Fruit fly (Drosophila melanogaster) whole organism, pupa: ENCODE measurements around the gene hwt.

Experiments
- CG10348 ChIP-seq: fragments of 200-800 bp; sonication (Bioruptor generic); IDR thresholded peaks from 2 replicates; pipeline ENCODE4 v1.3.6; 2022; ENCODE audit warnings: missing biosample characterization, missing genetic modification characterization
- CG12605 ChIP-seq: fragments of 200-800 bp; sonication (Bioruptor generic); IDR thresholded peaks from 2 replicates; pipeline ENCODE4 v1.3.6; 2022; ENCODE audit warnings: missing biosample characterization, missing genetic modification characterization
- CG13204 ChIP-seq: fragments of 200-800 bp; sonication (Bioruptor generic); optimal IDR thresholded peaks from 2 replicates; lab custom pipeline; 2018; ENCODE audit warnings: missing biosample characterization, mild to moderate bottlenecking, missing genetic modification characterization, moderate library complexity
- CG14655 ChIP-seq: fragments of 200-800 bp; sonication (Bioruptor generic); optimal IDR thresholded peaks from 3 replicates; lab custom pipeline; 2017; ENCODE audit warnings: mild to moderate bottlenecking, missing biosample characterization, missing genetic modification reagents, missing genetic modification characterization
- CG15710 ChIP-seq: fragments of 200-800 bp; sonication (Bioruptor generic); optimal IDR thresholded peaks from 2 replicates; lab custom pipeline; 2018; ENCODE audit warnings: missing biosample characterization, mild to moderate bottlenecking, missing genetic modification characterization, moderate library complexity
- CG17806 ChIP-seq: fragments of 200-800 bp; sonication (Bioruptor generic); optimal IDR thresholded peaks from 2 replicates; lab custom pipeline; 2018; ENCODE audit warnings: missing biosample characterization, mild to moderate bottlenecking, missing genetic modification characterization, moderate library complexity
- CG32121 ChIP-seq: fragments of 200-800 bp; sonication (Bioruptor generic); IDR thresholded peaks from 2 replicates; pipeline ENCODE4 v1.3.6; 2022; ENCODE audit warnings: missing biosample characterization, missing genetic modification characterization
- CG34367 ChIP-seq: fragments of 200-800 bp; sonication (Bioruptor generic); optimal IDR thresholded peaks from 2 replicates; lab custom pipeline; 2018; ENCODE audit warnings: missing biosample characterization, mild to moderate bottlenecking, missing genetic modification characterization
- CG4496 ChIP-seq: fragments of 200-800 bp; sonication (Bioruptor generic); IDR thresholded peaks from 3 replicates; pipeline ENCODE4 v1.3.6; 2022; ENCODE audit warnings: missing biosample characterization, missing genetic modification characterization
- CG8159 ChIP-seq: fragments of 200-800 bp; sonication (Bioruptor generic); optimal IDR thresholded peaks from 3 replicates; lab custom pipeline; 2018; ENCODE audit warnings: missing biosample characterization, mild to moderate bottlenecking, missing genetic modification characterization, moderate library complexity
- CG8301 ChIP-seq: fragments of 200-800 bp; sonication (Bioruptor generic); optimal IDR thresholded peaks from 2 replicates; lab custom pipeline; 2018; ENCODE audit warnings: missing biosample characterization, mild to moderate bottlenecking, missing genetic modification characterization
- CG9948 ChIP-seq: fragments of 200-800 bp; sonication (Bioruptor generic); optimal IDR thresholded peaks from 2 replicates; lab custom pipeline; 2018; ENCODE audit warnings: missing biosample characterization, mild to moderate bottlenecking, missing genetic modification characterization, moderate library complexity
- D1 ChIP-seq: fragments of 200-800 bp; sonication (Bioruptor generic); optimal IDR thresholded peaks from 2 replicates; lab custom pipeline; 2018; ENCODE audit warnings: missing biosample characterization, mild to moderate bottlenecking, missing genetic modification characterization, moderate library complexity
- EcR ChIP-seq: fragments of 200-800 bp; sonication (Bioruptor generic); optimal IDR thresholded peaks from 3 replicates; lab custom pipeline; 2019; ENCODE audit warnings: missing biosample characterization, missing genetic modification characterization, mild to moderate bottlenecking, moderate library complexity, missing genetic modification reagents
- Ets98B ChIP-seq: fragments of 200-800 bp; sonication (Bioruptor generic); IDR thresholded peaks from 2 replicates; pipeline ENCODE4 v1.3.6; 2022; ENCODE audit warnings: missing biosample characterization, missing genetic modification characterization
- Pif1A ChIP-seq: fragments of 200-800 bp; sonication (Bioruptor generic); optimal IDR thresholded peaks from 3 replicates; lab custom pipeline; 2016; ENCODE audit warnings: missing biosample characterization, missing genetic modification characterization
- Pif1B ChIP-seq: fragments of 200-800 bp; sonication (Bioruptor generic); optimal IDR thresholded peaks from 3 replicates; lab custom pipeline; 2016; ENCODE audit warnings: missing biosample characterization, missing genetic modification characterization
- Snoo ChIP-seq: fragments of 200-800 bp; sonication (Bioruptor generic); optimal IDR thresholded peaks from 3 replicates; lab custom pipeline; 2017; ENCODE audit warnings: missing biosample characterization, mild to moderate bottlenecking, missing genetic modification characterization, inconsistent platforms
- fd96Ca ChIP-seq: fragments of 200-800 bp; sonication (Bioruptor generic); IDR thresholded peaks from 3 replicates; pipeline ENCODE4 v1.3.6; 2022; ENCODE audit warnings: missing biosample characterization, missing genetic modification characterization
- gl ChIP-seq: fragments of 200-800 bp; sonication (Bioruptor generic); optimal IDR thresholded peaks from 2 replicates; lab custom pipeline; 2018; ENCODE audit warnings: missing biosample characterization, mild to moderate bottlenecking, missing genetic modification characterization
- rn ChIP-seq: fragments of 200-800 bp; sonication (Bioruptor generic); IDR thresholded peaks from 2 replicates; pipeline ENCODE4 v1.3.6; 2022; ENCODE audit warnings: missing biosample characterization, missing genetic modification characterization

The hwt gene

DNA sequence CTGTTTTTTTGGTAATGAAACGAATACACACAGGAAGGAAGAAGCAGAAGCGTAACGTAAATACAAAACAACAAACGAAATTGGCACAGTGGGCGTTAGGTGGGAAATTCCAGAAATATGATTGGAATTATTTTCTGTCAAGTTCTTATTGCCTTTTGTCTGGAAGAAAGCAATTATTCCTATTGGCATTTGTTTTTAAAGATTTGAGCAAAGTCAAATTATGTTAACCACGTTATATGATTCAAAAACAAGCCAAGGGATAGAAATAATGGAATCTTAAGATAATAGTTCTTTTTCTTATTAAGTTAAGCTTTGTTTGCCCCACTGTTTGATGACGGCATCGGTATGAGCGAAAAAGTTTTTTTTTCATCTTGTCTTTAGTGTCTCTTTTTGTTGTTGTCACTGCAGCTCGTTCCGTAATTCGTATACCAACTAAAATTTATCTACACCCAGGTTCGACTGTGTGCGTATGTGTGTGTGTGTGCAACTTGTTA lies 11.3 kb upstream of the hwt start:
- TF ChIP-seq CG34367 (tag; lab: Kevin White, UChicago), result peak; percentile 97
- TF ChIP-seq gl (tag; lab: Kevin White, UChicago), result peak; percentile 91
- TF ChIP-seq CG14655 (GFP tag; lab: Kevin White, UChicago), result peak; percentile 98
- peak; percentile 89 for TF ChIP-seq CG10348
- TF ChIP-seq CG4496, result peak; percentile 97
- TF ChIP-seq Pif1A (GFP tag; lab: Kevin White, UChicago), result peak; percentile 98
- peak; percentile 97 for TF ChIP-seq CG15710
- TF ChIP-seq D1 (tag; lab: Kevin White, UChicago), result peak; percentile 94
- peak; percentile 97 for TF ChIP-seq CG17806 (tag; lab: Kevin White, UChicago)
- peak; percentile 98 for TF ChIP-seq CG9948
- TF ChIP-seq CG8159 (tag; lab: Kevin White, UChicago), result peak; percentile 98
- peak; percentile 78 for TF ChIP-seq Snoo
- peak; percentile 97 for TF ChIP-seq Pif1B
- TF ChIP-seq CG32121 (GFP tag; lab: Robert Waterston, UW), result peak; percentile 97
- peak; percentile 75 for TF ChIP-seq CG13204 (GFP tag; lab: Kevin White, UChicago)
- peak; percentile 98 for TF ChIP-seq CG8301 (tag; lab: Kevin White, UChicago)
- TF ChIP-seq CG12605 (GFP tag; lab: Robert Waterston, UW), result peak; percentile 88
- TF ChIP-seq fd96Ca (GFP tag; lab: Robert Waterston, UW), result peak; percentile 90
- TF ChIP-seq rn (GFP tag; lab: Robert Waterston, UW), result peak; percentile 94
- no peak for TF ChIP-seq EcR (GFP tag; lab: Kevin White, UChicago)
- TF ChIP-seq Ets98B, result peak; percentile 91
- TF ChIP-seq, all 21 proteins: peak for 20

DNA sequence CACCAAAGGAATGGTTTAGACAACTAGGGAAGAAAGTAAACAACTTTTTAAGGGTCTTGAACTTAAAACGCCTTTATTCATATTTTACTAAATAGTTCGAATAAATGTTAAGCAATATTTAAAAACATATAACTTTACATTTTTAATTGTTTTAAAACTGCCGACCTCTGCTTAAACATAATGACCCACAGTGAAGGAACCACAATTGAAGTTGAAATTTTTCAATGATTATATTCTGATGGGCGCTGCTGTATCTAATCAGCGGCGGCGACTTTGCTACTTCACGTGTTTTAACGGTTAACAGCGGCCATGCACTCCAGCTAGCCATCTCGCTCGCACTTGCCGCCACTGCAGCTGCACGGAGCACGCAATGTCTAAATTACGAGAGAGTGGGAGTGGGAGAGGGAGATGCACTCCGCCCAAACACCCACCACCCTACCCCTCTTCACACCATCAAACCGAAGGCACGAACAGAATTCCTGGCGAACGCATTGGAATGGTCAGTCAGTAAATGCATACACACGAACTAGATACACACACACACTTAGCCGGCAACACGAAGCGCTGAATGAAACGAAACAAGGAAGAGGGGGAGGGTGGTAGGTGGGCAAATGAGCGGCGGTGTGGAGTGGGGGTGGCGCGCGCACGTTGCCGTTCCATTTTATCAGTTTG lies 10.6 kb upstream of the hwt start:
- TF ChIP-seq CG17806 (tag; lab: Kevin White, UChicago) (peak; percentile 29), Pif1A (GFP tag; lab: Kevin White, UChicago) (peak; percentile 49), Ets98B (no peak; the same call in 1 of the 2 replicates), Snoo (no peak), CG13204 (GFP tag; lab: Kevin White, UChicago) (peak; percentile 75), CG32121 (GFP tag; lab: Robert Waterston, UW) (peak; percentile 46; the same call in 1 of the 2 replicates), Pif1B (peak; percentile 16), CG8159 (tag; lab: Kevin White, UChicago) (peak; percentile 57), CG12605 (GFP tag; lab: Robert Waterston, UW) (0 out of 2 replicates have a peak, but pooled peaks have one; percentile 8), CG14655 (GFP tag; lab: Kevin White, UChicago) (peak; percentile 75), fd96Ca (GFP tag; lab: Robert Waterston, UW) (peak; percentile 9; the same call in 1 of the 3 replicates), EcR (GFP tag; lab: Kevin White, UChicago) (peak; percentile 78), gl (tag; lab: Kevin White, UChicago) (no peak), CG34367 (tag; lab: Kevin White, UChicago) (peak; percentile 38), CG4496 (peak; percentile 56; the same call in 2 of the 3 replicates), CG8301 (tag; lab: Kevin White, UChicago) (peak; percentile 65), D1 (tag; lab: Kevin White, UChicago) (no peak), CG15710 (peak; percentile 29), CG9948 (peak; percentile 43), rn (GFP tag; lab: Robert Waterston, UW) (no peak), CG10348 (no peak)

DNA sequence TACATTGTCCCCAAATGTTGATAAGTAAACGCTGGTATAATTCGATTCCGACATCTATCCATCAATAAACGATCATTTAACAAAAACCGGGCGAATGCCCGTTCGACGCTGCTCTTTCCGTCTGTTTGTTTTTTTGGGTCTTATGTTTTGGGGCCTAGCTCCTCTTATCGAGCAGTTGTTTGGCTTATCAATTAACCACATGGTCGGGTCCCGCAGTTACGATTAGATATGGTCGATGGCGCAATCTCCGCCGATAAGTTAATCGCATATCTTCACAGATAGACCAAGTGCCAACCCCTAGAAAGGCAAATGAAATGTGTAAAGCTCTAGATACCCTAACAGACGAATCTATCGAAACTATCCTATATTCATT lies 10.1 kb upstream of the hwt start:
- TF ChIP-seq gl (tag; lab: Kevin White, UChicago), result no peak
- no peak for TF ChIP-seq Snoo
- TF ChIP-seq CG32121 (GFP tag; lab: Robert Waterston, UW), result no peak
- TF ChIP-seq fd96Ca (GFP tag; lab: Robert Waterston, UW), result no peak

DNA sequence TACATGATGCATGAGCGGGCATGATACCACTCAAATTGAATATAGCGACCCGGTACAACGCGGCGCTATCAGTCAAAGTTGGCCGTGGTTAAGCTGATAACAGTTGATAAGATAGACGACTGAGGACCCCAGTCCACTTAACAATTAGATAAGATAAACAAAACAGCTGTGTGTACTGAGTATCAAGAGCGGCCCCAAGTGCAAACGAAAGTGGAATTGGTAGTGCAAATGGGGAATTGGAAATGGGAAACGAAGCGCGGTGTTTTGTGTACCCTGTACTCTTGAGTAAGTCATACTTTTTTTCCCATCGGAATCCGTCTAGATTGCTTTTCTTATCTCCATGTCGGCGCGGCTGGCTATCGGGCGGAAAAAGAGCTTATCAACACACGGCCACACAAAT lies 9.5 kb upstream of the hwt start:
- TF ChIP-seq CG12605 (GFP tag; lab: Robert Waterston, UW) (no peak), CG8301 (tag; lab: Kevin White, UChicago) (no peak), EcR (GFP tag; lab: Kevin White, UChicago) (peak; percentile 62), Pif1B (no peak)

DNA sequence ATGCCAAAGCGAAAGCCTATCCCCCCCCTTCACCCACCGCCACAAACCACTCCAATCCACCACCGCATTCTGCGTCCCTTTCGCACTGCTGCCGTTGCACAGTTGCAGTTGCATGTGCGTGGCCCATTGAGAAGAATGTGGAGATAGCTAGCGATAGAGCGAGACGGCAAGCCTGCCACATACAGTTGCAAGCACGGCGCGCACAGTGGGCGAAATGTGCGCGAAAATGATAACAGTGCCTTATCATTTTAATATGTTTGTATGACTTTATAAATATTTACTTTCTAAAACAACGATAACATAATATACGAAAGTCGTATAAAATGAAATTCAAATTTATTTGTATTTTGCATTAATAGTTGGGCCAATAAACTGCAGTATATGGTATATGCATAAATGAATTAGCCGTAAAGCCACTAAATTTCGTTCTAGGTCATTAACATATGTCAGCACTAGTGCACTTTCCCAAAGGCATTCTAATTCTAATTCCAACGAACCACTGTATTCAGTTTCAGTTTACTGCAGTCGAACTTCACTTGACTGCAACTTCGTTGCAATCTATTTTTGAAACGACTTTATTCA lies 7.7 kb upstream of the hwt start:
- TF ChIP-seq Snoo, result peak; percentile 69
- peak; percentile 92 for TF ChIP-seq CG9948
- peak; percentile 85 for TF ChIP-seq fd96Ca (GFP tag; lab: Robert Waterston, UW)
- peak; percentile 77 for TF ChIP-seq Ets98B
- TF ChIP-seq CG34367 (tag; lab: Kevin White, UChicago), result peak; percentile 86
- peak; percentile 62 for TF ChIP-seq CG13204 (GFP tag; lab: Kevin White, UChicago)
- TF ChIP-seq D1 (tag; lab: Kevin White, UChicago), result peak; percentile 79
- peak; percentile 87 for TF ChIP-seq Pif1B
- peak; percentile 87 for TF ChIP-seq CG32121 (GFP tag; lab: Robert Waterston, UW)
- TF ChIP-seq Pif1A (GFP tag; lab: Kevin White, UChicago), result peak; percentile 92
- peak; percentile 88 for TF ChIP-seq CG8159 (tag; lab: Kevin White, UChicago)
- peak; percentile 72; the same call in 1 of the 2 replicates for TF ChIP-seq rn (GFP tag; lab: Robert Waterston, UW)
- TF ChIP-seq CG4496, result peak; percentile 91
- TF ChIP-seq CG17806 (tag; lab: Kevin White, UChicago), result peak; percentile 86
- peak; percentile 96 for TF ChIP-seq CG14655 (GFP tag; lab: Kevin White, UChicago)
- TF ChIP-seq CG12605 (GFP tag; lab: Robert Waterston, UW), result peak; percentile 61; the same call in 1 of the 2 replicates
- TF ChIP-seq EcR (GFP tag; lab: Kevin White, UChicago), result peak; percentile 12
- TF ChIP-seq gl (tag; lab: Kevin White, UChicago), result peak; percentile 39
- peak; percentile 93 for TF ChIP-seq CG8301 (tag; lab: Kevin White, UChicago)
- TF ChIP-seq CG10348, result peak; percentile 41; the same call in 1 of the 2 replicates
- peak; percentile 82 for TF ChIP-seq CG15710
